Fruit fly (Drosophila melanogaster) whole organism, embryonic: ENCODE data around the gene syd.

Source experiments
- Aef1 ChIP-seq: fragments of 200-800 bp; sonication (Bioruptor generic); IDR thresholded peaks from 3 replicates; pipeline ENCODE4 v1.3.6; 2022; ENCODE audit warnings: missing biosample characterization, missing genetic modification characterization
- BEAF-32 ChIP-seq: fragments of 200-800 bp; sonication (Bioruptor generic); optimal IDR thresholded peaks from 3 replicates; lab custom pipeline; 2017; ENCODE audit warnings: missing biosample characterization, missing genetic modification characterization, mild to moderate bottlenecking, moderate library complexity, missing genetic modification reagents
- Blimp-1 ChIP-seq: fragments of 200-800 bp; sonication (Bioruptor generic); optimal IDR thresholded peaks from 3 replicates; lab custom pipeline; 2018; ENCODE audit warnings: missing biosample characterization, missing genetic modification characterization, mild to moderate bottlenecking, moderate library complexity, missing genetic modification reagents
- CG10209 ChIP-seq: fragments of 200-800 bp; sonication (Bioruptor generic); optimal IDR thresholded peaks from 3 replicates; lab custom pipeline; 2017; ENCODE audit warnings: missing biosample characterization, mild to moderate bottlenecking, missing genetic modification characterization, missing genetic modification reagents
- CG10462 ChIP-seq: fragments of 200-800 bp; sonication (Bioruptor generic); optimal IDR thresholded peaks from 2 replicates; lab custom pipeline; 2016; ENCODE audit warnings: missing biosample characterization, missing genetic modification characterization
- CG12299 ChIP-seq: fragments of 200-800 bp; sonication (Bioruptor generic); optimal IDR thresholded peaks from 2 replicates; lab custom pipeline; 2018; ENCODE audit warnings: missing biosample characterization, mild to moderate bottlenecking, missing genetic modification characterization
- CG1233 ChIP-seq: fragments of 200-800 bp; sonication (Bioruptor generic); optimal IDR thresholded peaks from 4 replicates; lab custom pipeline; 2018; ENCODE audit warnings: missing biosample characterization, mild to moderate bottlenecking, missing genetic modification characterization
- CG13624 ChIP-seq: fragments of 200-800 bp; sonication (Bioruptor generic); optimal IDR thresholded peaks from 2 replicates; lab custom pipeline; 2016; ENCODE audit warnings: missing biosample characterization, missing genetic modification characterization
- CG14667 ChIP-seq: fragments of 200-800 bp; sonication (Bioruptor generic); IDR thresholded peaks from 2 replicates; pipeline ENCODE4 v1.3.6; 2022; ENCODE audit warnings: missing biosample characterization, missing genetic modification characterization
- CG15011 ChIP-seq: fragments of 200-800 bp; sonication (Bioruptor generic); optimal IDR thresholded peaks from 3 replicates; lab custom pipeline; 2018; ENCODE audit warnings: missing biosample characterization, mild to moderate bottlenecking, missing genetic modification characterization
- CG1529 ChIP-seq: fragments of 200-800 bp; sonication (Bioruptor generic); optimal IDR thresholded peaks from 3 replicates; lab custom pipeline; 2018; ENCODE audit warnings: missing biosample characterization, missing genetic modification characterization
- CG15479 ChIP-seq: fragments of 200-800 bp; sonication (Bioruptor generic); optimal IDR thresholded peaks from 3 replicates; lab custom pipeline; 2019; ENCODE audit warnings: missing biosample characterization, mild to moderate bottlenecking, missing genetic modification characterization, moderate library complexity
- CG3407 ChIP-seq: fragments of 200-800 bp; sonication (Bioruptor generic); optimal IDR thresholded peaks from 2 replicates; lab custom pipeline; 2018; ENCODE audit warnings: missing biosample characterization, mild to moderate bottlenecking, missing genetic modification characterization
- CG3838 ChIP-seq: fragments of 200-800 bp; sonication (Bioruptor generic); optimal IDR thresholded peaks from 3 replicates; lab custom pipeline; 2016; ENCODE audit warnings: missing biosample characterization, missing genetic modification characterization
- CG4282 ChIP-seq: fragments of 200-800 bp; sonication (Bioruptor generic); optimal IDR thresholded peaks from 2 replicates; lab custom pipeline; 2016; ENCODE audit warnings: missing biosample characterization, missing genetic modification characterization
- CG4328 ChIP-seq: fragments of 200-800 bp; sonication (Bioruptor generic); optimal IDR thresholded peaks from 3 replicates; lab custom pipeline; 2017; ENCODE audit warnings: missing biosample characterization, missing genetic modification reagents, missing genetic modification characterization
- CG4424 ChIP-seq: fragments of 200-800 bp; sonication (Bioruptor generic); optimal IDR thresholded peaks from 3 replicates; lab custom pipeline; 2016; ENCODE audit warnings: missing biosample characterization, missing genetic modification characterization
- CG7839 ChIP-seq: fragments of 200-800 bp; sonication (Bioruptor generic); optimal IDR thresholded peaks from 3 replicates; lab custom pipeline; 2018; ENCODE audit warnings: missing biosample characterization, mild to moderate bottlenecking, missing genetic modification characterization, moderate library complexity
- CG7963 ChIP-seq: fragments of 200-800 bp; sonication (Bioruptor generic); IDR thresholded peaks from 3 replicates; pipeline ENCODE4 v1.3.6; 2022; ENCODE audit warnings: missing biosample characterization, missing genetic modification characterization; ENCODE audit not compliant: partially characterized antibody
- CG7987 ChIP-seq: fragments of 200-800 bp; sonication (Bioruptor generic); optimal IDR thresholded peaks from 2 replicates; lab custom pipeline; 2018; ENCODE audit warnings: missing biosample characterization, mild to moderate bottlenecking, missing genetic modification characterization, moderate library complexity
- CG8359 ChIP-seq: fragments of 200-800 bp; sonication (Bioruptor generic); optimal IDR thresholded peaks from 2 replicates; lab custom pipeline; 2017; ENCODE audit warnings: missing biosample characterization, mild to moderate bottlenecking, missing genetic modification characterization, borderline replicate concordance
- CG8388 ChIP-seq: fragments of 200-800 bp; sonication (Bioruptor generic); optimal IDR thresholded peaks from 2 replicates; lab custom pipeline; 2019; ENCODE audit warnings: missing biosample characterization, mild to moderate bottlenecking, missing genetic modification characterization, moderate library complexity
- CG8478 ChIP-seq: fragments of >200 bp; optimal IDR thresholded peaks from 2 replicates; lab custom pipeline; 2018
- Dfd ChIP-seq, 2 experiments: fragments of >200 bp; optimal IDR thresholded peaks; 2 replicates each; lab custom pipeline; 2017; ENCODE audit warnings: missing biosample characterization in 2 of 2, missing genetic modification characterization in 2 of 2
- Ets97D ChIP-seq: fragments of 200-800 bp; sonication (Bioruptor generic); optimal IDR thresholded peaks from 3 replicates; lab custom pipeline; 2016; ENCODE audit warnings: missing biosample characterization, missing genetic modification characterization
- Fer1 ChIP-seq: fragments of 200-800 bp; sonication (Bioruptor generic); optimal IDR thresholded peaks from 2 replicates; lab custom pipeline; 2017; ENCODE audit warnings: missing biosample characterization, mild to moderate bottlenecking, missing genetic modification characterization
- NK7.1 ChIP-seq: fragments of 200-800 bp; sonication (Bioruptor generic); optimal IDR thresholded peaks from 3 replicates; lab custom pipeline; 2016; ENCODE audit warnings: missing biosample characterization, missing genetic modification characterization
- Rfx ChIP-seq: fragments of 200-800 bp; sonication (Bioruptor generic); IDR thresholded peaks from 2 replicates; pipeline ENCODE4 v1.3.6; 2022; ENCODE audit warnings: missing biosample characterization, missing genetic modification characterization
- Six4 ChIP-seq: fragments of 200-800 bp; sonication (Bioruptor generic); optimal IDR thresholded peaks from 2 replicates; lab custom pipeline; 2016; ENCODE audit warnings: missing biosample characterization, missing genetic modification characterization
- ap ChIP-seq: fragments of 200-800 bp; sonication (Bioruptor generic); IDR thresholded peaks from 2 replicates; pipeline ENCODE4 v1.3.6; 2022; ENCODE audit warnings: missing biosample characterization, missing genetic modification characterization
- ase ChIP-seq: fragments of 200-800 bp; sonication (Bioruptor generic); IDR thresholded peaks from 3 replicates; pipeline ENCODE4 v1.3.6; 2022; ENCODE audit warnings: missing biosample characterization, missing genetic modification characterization
- bowl ChIP-seq: fragments of 200-800 bp; sonication (Bioruptor generic); IDR thresholded peaks from 2 replicates; pipeline ENCODE4 v1.3.6; 2022; ENCODE audit warnings: missing biosample characterization, missing genetic modification characterization
- chinmo ChIP-seq: fragments of 200-800 bp; sonication (Bioruptor generic); IDR thresholded peaks from 4 replicates; pipeline ENCODE4 v1.3.6; 2022; ENCODE audit warnings: missing biosample characterization, missing genetic modification characterization; ENCODE audit not compliant: partially characterized antibody
- crol ChIP-seq: fragments of 200-800 bp; sonication (Bioruptor generic); IDR thresholded peaks from 2 replicates; pipeline ENCODE4 v1.3.6; 2022; ENCODE audit warnings: missing biosample characterization, missing genetic modification characterization
- crp ChIP-seq, 2 experiments: fragments of 200-800 bp; sonication (Bioruptor generic); optimal IDR thresholded peaks; 2 replicates in 1 of 2; 3 replicates in 1 of 2; lab custom pipeline; 2017; ENCODE audit warnings: missing biosample characterization in 2 of 2, missing genetic modification characterization in 2 of 2, mild to moderate bottlenecking in 1 of 2, moderate library complexity in 1 of 2
- dan ChIP-seq: fragments of 200-800 bp; sonication (Bioruptor generic); IDR thresholded peaks from 2 replicates; pipeline ENCODE4 v1.3.6; 2022; ENCODE audit warnings: missing biosample characterization, missing genetic modification characterization
- exex ChIP-seq: fragments of 200-800 bp; sonication (Bioruptor generic); optimal IDR thresholded peaks from 4 replicates; lab custom pipeline; 2018; ENCODE audit warnings: missing biosample characterization, mild to moderate bottlenecking, missing genetic modification characterization, moderate library complexity
- fru ChIP-seq: fragments of >200 bp; optimal IDR thresholded peaks from 2 replicates; lab custom pipeline; 2017
- her ChIP-seq: fragments of 200-800 bp; sonication (Bioruptor generic); optimal IDR thresholded peaks from 2 replicates; lab custom pipeline; 2016; ENCODE audit warnings: missing biosample characterization, missing genetic modification characterization
- hkb ChIP-seq, 2 experiments: fragments of 200-800 bp in 1 of 2; fragments of >200 bp in 1 of 2; sonication (Bioruptor generic) in 1 of 2; IDR thresholded peaks in 1 of 2; optimal IDR thresholded peaks in 1 of 2; 2 replicates each; pipeline versions ENCODE4 v1.3.6 to Lab custom; 2017 to 2022; ENCODE audit warnings: missing biosample characterization in 1 of 2, missing genetic modification characterization in 1 of 2
- jigr1 ChIP-seq: fragments of 200-800 bp; sonication (Bioruptor generic); IDR thresholded peaks from 3 replicates; pipeline ENCODE4 v1.3.6; 2022; ENCODE audit warnings: missing biosample characterization, missing genetic modification characterization
- mirr ChIP-seq: fragments of 200-800 bp; sonication (Bioruptor generic); optimal IDR thresholded peaks from 3 replicates; lab custom pipeline; 2018; ENCODE audit warnings: missing biosample characterization, mild to moderate bottlenecking, missing genetic modification characterization
- oc ChIP-seq: fragments of 200-800 bp; sonication (Bioruptor generic); optimal IDR thresholded peaks from 2 replicates; lab custom pipeline; 2018; ENCODE audit warnings: missing biosample characterization, mild to moderate bottlenecking, missing genetic modification characterization, moderate library complexity
- sc ChIP-seq, 3 experiments: fragments of >200 bp in 2 of 3; fragments of 200-800 bp in 1 of 3; sonication (Bioruptor generic) in 1 of 3; optimal IDR thresholded peaks; 2 replicates in 2 of 3; 3 replicates in 1 of 3; lab custom pipeline; 2017; ENCODE audit warnings: mild to moderate bottlenecking in 1 of 3, missing biosample characterization in 1 of 3, missing genetic modification characterization in 1 of 3, missing genetic modification reagents in 1 of 3
- stc ChIP-seq: fragments of 200-800 bp; sonication (Bioruptor generic); IDR thresholded peaks from 2 replicates; pipeline ENCODE4 v1.3.6; 2022; ENCODE audit warnings: missing biosample characterization, missing genetic modification characterization
- vfl ChIP-seq: fragments of 200-800 bp; sonication (Bioruptor generic); optimal IDR thresholded peaks from 2 replicates; lab custom pipeline; 2016; ENCODE audit warnings: missing biosample characterization, missing genetic modification characterization
- z ChIP-seq: fragments of 200-800 bp; sonication (Bioruptor generic); IDR thresholded peaks from 3 replicates; pipeline ENCODE4 v1.3.6; 2022; ENCODE audit warnings: missing biosample characterization, missing genetic modification characterization
- zen2 ChIP-seq: fragments of 200-800 bp; sonication (Bioruptor generic); IDR thresholded peaks from 3 replicates; pipeline ENCODE4 v1.3.6; 2022; ENCODE audit warnings: missing biosample characterization, missing genetic modification characterization; ENCODE audit not compliant: partially characterized antibody

The syd gene

dm6 chr3L:7911765-7912556 lies 24.0 kb downstream of the syd start, which contains the start of the genes pbl and CG8281 (continued):
- peak in 1 of 2 experiments; percentile 12 for TF ChIP-seq crp (GFP tag; optimal IDR thresholded peaks at IDR 0.05; lab: Kevin White, UChicago)
- no peak for TF ChIP-seq CG1529
- TF ChIP-seq chinmo: 0 out of 4 replicates have a peak, but pooled peaks have one; percentile 59
- peak; percentile 38 for TF ChIP-seq Blimp-1 (GFP tag; lab: Kevin White, UChicago)
- no peak for TF ChIP-seq sc (optimal IDR thresholded peaks at IDR 0.05; lab: Kevin White, UChicago)
- TF ChIP-seq sc (GFP tag; optimal IDR thresholded peaks at IDR 0.05; lab: Kevin White, UChicago): no peak
- no peak for TF ChIP-seq CG14667 (GFP tag; lab: Robert Waterston, UW)
- TF ChIP-seq CG15479 (GFP tag; lab: Kevin White, UChicago): no peak
- no peak for TF ChIP-seq her (GFP tag; lab: Kevin White, UChicago)
- TF ChIP-seq CG13624: peak; percentile 38
- TF ChIP-seq Fer1 (GFP tag; lab: Kevin White, UChicago): peak; percentile 19
- no peak for TF ChIP-seq CG10462 (GFP tag; lab: Kevin White, UChicago)
- TF ChIP-seq BEAF-32 (GFP tag; lab: Kevin White, UChicago): peak; percentile 88
- TF ChIP-seq dan (GFP tag; lab: Robert Waterston, UW): no peak
- peak; percentile 50; the same call in 1 of the 2 replicates for TF ChIP-seq stc
- TF ChIP-seq CG1233 (GFP tag; lab: Kevin White, UChicago): peak; percentile 29
- TF ChIP-seq ap (GFP tag; lab: Robert Waterston, UW): no peak
- TF ChIP-seq CG10209 (GFP tag; lab: Kevin White, UChicago): peak; percentile 39
- TF ChIP-seq Aef1 (GFP tag; lab: Robert Waterston, UW): 0 out of 3 replicates have a peak, but pooled peaks have one; percentile 24
- TF ChIP-seq CG7963 (GFP tag; lab: Robert Waterston, UW): peak; percentile 67; the same call in 2 of the 3 replicates
- no peak for TF ChIP-seq jigr1 (GFP tag; lab: Robert Waterston, UW)
- TF ChIP-seq Rfx (GFP tag; lab: Robert Waterston, UW): peak; percentile 29; the same call in 1 of the 2 replicates
- TF ChIP-seq oc (tag; lab: Kevin White, UChicago): no peak
- peak; percentile 44 for TF ChIP-seq CG8478
- TF ChIP-seq CG12299 (tag; lab: Kevin White, UChicago): peak; percentile 25
- peak; percentile 58 for TF ChIP-seq fru
- TF ChIP-seq Ets97D (GFP tag; lab: Kevin White, UChicago): peak; percentile 62
- TF ChIP-seq Six4 (GFP tag; lab: Kevin White, UChicago): peak; percentile 1
- TF ChIP-seq CG4424 (GFP tag; lab: Kevin White, UChicago): peak; percentile 23
- TF ChIP-seq Dfd (GFP tag; optimal IDR thresholded peaks at IDR 0.05; lab: Kevin White, UChicago): no peak
- TF ChIP-seq NK7.1 (GFP tag; lab: Kevin White, UChicago): peak; percentile 21
- no peak for TF ChIP-seq CG7987
- TF ChIP-seq hkb (optimal IDR thresholded peaks at IDR 0.05; lab: Kevin White, UChicago): no peak
- peak; percentile 62 for TF ChIP-seq hkb (GFP tag; IDR thresholded peaks at IDR 0.05; lab: Robert Waterston, UW)
- TF ChIP-seq z (GFP tag; lab: Robert Waterston, UW): no peak
- TF ChIP-seq CG7839 (tag; lab: Kevin White, UChicago): peak; percentile 62
- peak; percentile 19 for TF ChIP-seq mirr (GFP tag; lab: Kevin White, UChicago)
- no peak for TF ChIP-seq exex (tag; lab: Kevin White, UChicago)
- no peak for TF ChIP-seq CG3838 (GFP tag; lab: Kevin White, UChicago)
- TF ChIP-seq vfl (GFP tag; lab: Kevin White, UChicago): no peak
- TF ChIP-seq crol (GFP tag; lab: Robert Waterston, UW): no peak
- no peak for TF ChIP-seq CG15011 (GFP tag; lab: Kevin White, UChicago)
- TF ChIP-seq CG8388: no peak
- TF ChIP-seq CG4282 (GFP tag; lab: Kevin White, UChicago): no peak
- TF ChIP-seq CG4328 (GFP tag; lab: Kevin White, UChicago): peak; percentile 44
- TF ChIP-seq bowl (GFP tag; lab: Robert Waterston, UW): no peak
- no peak for TF ChIP-seq CG3407
- TF ChIP-seq CG8359: no peak
- peak; percentile 53; the same call in 1 of the 3 replicates for TF ChIP-seq zen2
- TF ChIP-seq ase: no peak
